Worm (Caenorhabditis elegans) whole organism, mixed stage, embryonic: ENCODE measurements around the gene T08E11.1.

ENCODE experiments used
- elt-1 ChIP-seq: sonication (generic microtip); optimal IDR thresholded peaks from 2 replicates; lab custom pipeline; 2017; ENCODE audit warnings: missing genetic modification characterization, mild to moderate bottlenecking, missing compliant biosample characterization, antibody characterized with exemption, moderate library complexity, borderline replicate concordance; ENCODE audit not compliant: insufficient read depth
- lin-13 ChIP-seq: fragments of 150-350 bp; optimal IDR thresholded peaks from 2 replicates; lab custom pipeline; 2014; ENCODE audit warnings: missing biosample characterization, missing genetic modification characterization
- lin-32 ChIP-seq: fragments of 200-800 bp; sonication (Bioruptor generic); optimal IDR thresholded peaks from 2 replicates; lab custom pipeline; 2018; ENCODE audit warnings: mild to moderate bottlenecking, missing genetic modification characterization, missing compliant biosample characterization
- pha-4 ChIP-seq: fragments of 150-350 bp; optimal IDR thresholded peaks from 2 replicates; lab custom pipeline; 2018; ENCODE audit warnings: missing biosample characterization, missing genetic modification reagents, missing genetic modification characterization
- snpc-4 ChIP-seq: fragments of 150-350 bp; optimal IDR thresholded peaks from 2 replicates; lab custom pipeline; 2014; ENCODE audit warnings: missing biosample characterization, missing genetic modification characterization
- tbx-8 ChIP-seq: fragments of 200-800 bp; sonication (Bioruptor generic); optimal IDR thresholded peaks from 2 replicates; lab custom pipeline; 2018; ENCODE audit warnings: mild to moderate bottlenecking, missing genetic modification characterization, moderate library complexity, missing compliant biosample characterization
- unc-62 ChIP-seq: fragments of 150-350 bp; optimal IDR thresholded peaks from 2 replicates; lab custom pipeline; 2014; ENCODE audit warnings: missing biosample characterization, missing genetic modification reagents, missing genetic modification characterization

ce11 chrII:1818300-1818699, 18.0 kb upstream of the T08E11.1 start, which contains the start of gene fbxb-10:
- no peak for TF ChIP-seq lin-13 (tag; lab: Kevin White, UChicago)
- TF ChIP-seq elt-1 (tag; lab: Kevin White, UChicago), result no peak
- no peak for TF ChIP-seq lin-32
- TF ChIP-seq tbx-8 (GFP tag; lab: Kevin White, UChicago), result no peak
- TF ChIP-seq pha-4, result no peak
- no peak for TF ChIP-seq snpc-4 (tag; lab: Kevin White, UChicago)
- TF ChIP-seq unc-62, result no peak
